Comparison of ENCODE assay signal across 1 worm cellular context in genomic region chrX:15246595-15246994, ce11.
TF ChIP-seq lines count a peak whose summit lies in the region.

No protein-coding gene starts in this region.

TF ChIP-seq in whole organism, L4 larva, 104 proteins besides CTCF, POLR2A, EP300 and RAD21 (continued from another document):
- TF ChIP-seq mes-2 (tag; optimal IDR thresholded peaks at IDR 0.05; lab: Kevin White, UChicago; ENCODE audit: poor library complexity, severe bottlenecking), result peak; percentile 24
- TF ChIP-seq madf-9 (GFP tag; conservative IDR thresholded peaks at IDR 0.05; lab: Robert Waterston, UW), result no peak
- peak; percentile 26 for TF ChIP-seq dpl-1 (GFP tag; optimal IDR thresholded peaks at IDR 0.05; lab: Kevin White, UChicago)
- TF ChIP-seq lin-15B (tag; optimal IDR thresholded peaks at IDR 0.05; lab: Kevin White, UChicago), result no peak
- no peak for TF ChIP-seq ceh-32 (tag; optimal IDR thresholded peaks at IDR 0.05; lab: Kevin White, UChicago; ENCODE audit: poor library complexity)
- no peak for TF ChIP-seq ztf-7 (tag; optimal IDR thresholded peaks at IDR 0.05; lab: Kevin White, UChicago)
- TF ChIP-seq skn-1 (tag; optimal IDR thresholded peaks at IDR 0.05; lab: Kevin White, UChicago), result no peak
- TF ChIP-seq aly-2 (tag; optimal IDR thresholded peaks at IDR 0.05; lab: Kevin White, UChicago), result no peak
- TF ChIP-seq F37D6.2 (tag; optimal IDR thresholded peaks at IDR 0.05; lab: Kevin White, UChicago), result no peak
- TF ChIP-seq R02D3.7 (tag; optimal IDR thresholded peaks at IDR 0.05; lab: Kevin White, UChicago), result no peak
- no peak for TF ChIP-seq unc-39 (tag; optimal IDR thresholded peaks at IDR 0.05; lab: Kevin White, UChicago)
- no peak for TF ChIP-seq T20F7.1 (GFP tag; optimal IDR thresholded peaks at IDR 0.05; lab: Kevin White, UChicago)
- TF ChIP-seq zip-2 (tag; optimal IDR thresholded peaks at IDR 0.05; lab: Kevin White, UChicago), result no peak
- no peak for TF ChIP-seq nhr-41 (GFP tag; IDR thresholded peaks at IDR 0.05; lab: Robert Waterston, UW)
- TF ChIP-seq nhr-76 (tag; optimal IDR thresholded peaks at IDR 0.05; lab: Kevin White, UChicago), result no peak
- TF ChIP-seq dmd-6 (GFP tag; IDR thresholded peaks at IDR 0.05; lab: Robert Waterston, UW), result no peak
- no peak for TF ChIP-seq unc-130 (GFP tag; optimal IDR thresholded peaks at IDR 0.05; lab: Kevin White, UChicago)
- TF ChIP-seq zag-1 (tag; optimal IDR thresholded peaks at IDR 0.05; lab: Kevin White, UChicago), result no peak
- TF ChIP-seq spr-3 (GFP tag; optimal IDR thresholded peaks at IDR 0.05; lab: Kevin White, UChicago), result no peak
- TF ChIP-seq ceh-28 (tag; optimal IDR thresholded peaks at IDR 0.05; lab: Kevin White, UChicago), result no peak
- no peak for TF ChIP-seq ces-1 (GFP tag; optimal IDR thresholded peaks at IDR 0.05; lab: Kevin White, UChicago)
- TF ChIP-seq unc-62 (GFP tag; optimal IDR thresholded peaks at IDR 0.05 in 1 of 2; lab: Kevin White, UChicago), result no peak
- no peak for TF ChIP-seq unc-62 (tag; optimal IDR thresholded peaks at IDR 0.05; lab: Kevin White, UChicago)
- TF ChIP-seq tag-97 (GFP tag; IDR thresholded peaks at IDR 0.05; lab: Robert Waterston, UW), result no peak
- no peak for TF ChIP-seq pqm-1 (tag; optimal IDR thresholded peaks at IDR 0.05; lab: Kevin White, UChicago)
- no peak for TF ChIP-seq zip-11 (GFP tag; IDR thresholded peaks at IDR 0.05; lab: Robert Waterston, UW)
- TF ChIP-seq hif-1 (tag; optimal IDR thresholded peaks at IDR 0.05; lab: Kevin White, UChicago), result no peak
- no peak for TF ChIP-seq hmg-1.1 (GFP tag; IDR thresholded peaks at IDR 0.05; lab: Robert Waterston, UW)
- no peak for TF ChIP-seq nhr-111 (GFP tag; optimal IDR thresholded peaks at IDR 0.05; lab: Kevin White, UChicago)
- TF ChIP-seq daf-12 (tag; optimal IDR thresholded peaks at IDR 0.05; lab: Kevin White, UChicago), result no peak
- TF ChIP-seq rbr-2 (tag; optimal IDR thresholded peaks at IDR 0.05; lab: Kevin White, UChicago), result no peak
- no peak for TF ChIP-seq daf-16 (GFP tag; optimal IDR thresholded peaks at IDR 0.05; lab: Kevin White, UChicago)
- peak; percentile 65 for TF ChIP-seq daf-16 (tag; optimal IDR thresholded peaks at IDR 0.05; lab: Kevin White, UChicago)
- TF ChIP-seq snpc-4 (tag; optimal IDR thresholded peaks at IDR 0.05; lab: Kevin White, UChicago), result no peak
- peak; percentile 54 for TF ChIP-seq nhr-28 (tag; optimal IDR thresholded peaks at IDR 0.05; lab: Kevin White, UChicago)
- no peak for TF ChIP-seq Y75B8A.6 (GFP tag; IDR thresholded peaks at IDR 0.05; lab: Robert Waterston, UW)
- TF ChIP-seq arid-1 (GFP tag; conservative IDR thresholded peaks at IDR 0.05; lab: Robert Waterston, UW), result no peak
- TF ChIP-seq ceh-62 (tag; optimal IDR thresholded peaks at IDR 0.05; lab: Kevin White, UChicago), result no peak
- peak; percentile 65 for TF ChIP-seq hlh-11 (tag; optimal IDR thresholded peaks at IDR 0.05; lab: Kevin White, UChicago)
- TF ChIP-seq ZK337.2 (GFP tag; IDR thresholded peaks at IDR 0.05; lab: Robert Waterston, UW), result no peak
- no peak for TF ChIP-seq Y48G9A.11 (GFP tag; IDR thresholded peaks at IDR 0.05; lab: Robert Waterston, UW)
- TF ChIP-seq nhr-10 (tag; optimal IDR thresholded peaks at IDR 0.05; lab: Kevin White, UChicago), result no peak
- TF ChIP-seq egl-27 (tag; optimal IDR thresholded peaks at IDR 0.05; lab: Kevin White, UChicago), result no peak
- TF ChIP-seq hlh-30 (tag; optimal IDR thresholded peaks at IDR 0.05; lab: Kevin White, UChicago; ENCODE audit: insufficient read depth), result peak; percentile 35
- TF ChIP-seq F44E2.7 (GFP tag; IDR thresholded peaks at IDR 0.05; lab: Robert Waterston, UW), result no peak
- no peak for TF ChIP-seq mxl-2 (GFP tag; conservative IDR thresholded peaks at IDR 0.05; lab: Robert Waterston, UW)
- TF ChIP-seq dmd-8 (GFP tag; IDR thresholded peaks at IDR 0.05; lab: Robert Waterston, UW), result no peak
- no peak for TF ChIP-seq D1046.2 (GFP tag; IDR thresholded peaks at IDR 0.05; lab: Robert Waterston, UW)
- TF ChIP-seq lim-7 (GFP tag; IDR thresholded peaks at IDR 0.05; lab: Robert Waterston, UW), result no peak
- no peak for TF ChIP-seq F26F4.8 (GFP tag; conservative IDR thresholded peaks at IDR 0.05; lab: Robert Waterston, UW)
- TF ChIP-seq snpc-1.2 (GFP tag; IDR thresholded peaks at IDR 0.05; lab: Robert Waterston, UW), result no peak
- no peak for TF ChIP-seq pha-4 (GFP tag; IDR thresholded peaks at IDR 0.05; lab: Robert Waterston, UW)
- peak; percentile 65 for TF ChIP-seq pha-4 (tag; optimal IDR thresholded peaks at IDR 0.05; lab: Kevin White, UChicago)
- no peak for TF ChIP-seq cey-2 (tag; optimal IDR thresholded peaks at IDR 0.05; lab: Kevin White, UChicago; ENCODE audit: borderline replicate concordance, insufficient read depth)
- TF ChIP-seq nhr-25 (tag; optimal IDR thresholded peaks at IDR 0.05; lab: Kevin White, UChicago; ENCODE audit: borderline replicate concordance, insufficient read depth), result peak; percentile 60
- TF ChIP-seq zfp-3 (GFP tag; conservative IDR thresholded peaks at IDR 0.05; lab: Robert Waterston, UW), result no peak
- TF ChIP-seq mdt-29 (GFP tag; IDR thresholded peaks at IDR 0.05; lab: Robert Waterston, UW), result no peak
